Fruit fly (Drosophila melanogaster): Measurements from ENCODE around the gene Noc1.

The Noc1 gene

DNA sequence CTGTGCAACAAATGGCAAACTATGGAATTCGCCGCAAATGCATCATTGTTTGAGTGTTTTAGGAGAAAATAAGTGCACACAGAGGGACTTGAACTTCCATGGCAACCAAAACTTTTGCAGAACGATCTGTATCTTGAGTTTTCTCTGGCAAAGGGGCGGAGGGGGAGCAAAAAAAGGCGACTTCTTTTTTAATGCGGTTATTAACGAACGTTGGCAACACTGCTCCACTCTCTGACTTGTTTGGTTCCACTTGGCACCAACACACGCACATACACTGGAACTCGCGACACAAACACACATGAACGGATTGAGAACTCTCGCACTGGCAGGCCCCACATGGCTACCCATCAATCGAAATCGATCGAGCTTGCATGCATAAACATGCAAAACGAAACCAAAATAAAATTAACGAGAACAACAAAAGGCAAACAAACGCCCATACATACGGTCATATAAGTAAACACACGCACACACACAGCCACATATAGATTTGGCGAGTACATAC lies 44.9 kb downstream of the Noc1 start (continued):
- peak in 1 of 2 experiments; percentile 5 for TF ChIP-seq Trl (optimal IDR thresholded peaks at IDR 0.05)
- peak; percentile 10 for TF ChIP-seq Trl (GFP tag; optimal IDR thresholded peaks at IDR 0.05)

DNA sequence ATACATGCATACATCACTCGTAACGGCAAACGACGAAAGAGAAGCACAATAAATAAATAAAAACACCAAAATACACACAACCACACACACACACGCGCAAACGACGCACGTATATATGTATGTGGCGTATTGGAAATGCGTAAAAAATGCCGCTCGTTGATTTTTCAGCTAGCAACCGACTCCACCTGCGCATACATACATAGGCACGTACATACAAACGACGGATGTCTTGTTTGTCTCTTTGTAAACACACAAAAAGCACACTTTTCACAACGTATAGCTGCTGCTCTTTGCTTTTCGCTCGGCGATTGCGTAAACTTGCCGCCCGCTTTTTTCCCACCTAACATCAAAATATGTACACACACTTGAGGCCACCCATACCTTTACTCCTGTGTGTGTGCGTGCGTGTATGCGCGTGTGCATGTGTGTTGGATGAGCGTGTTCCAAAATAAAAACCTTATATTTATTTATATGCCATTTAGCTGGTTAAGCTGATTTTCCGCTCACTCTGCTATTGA lies 45.4 kb downstream of the Noc1 start:
- TF ChIP-seq nmo (GFP tag; optimal IDR thresholded peaks at IDR 0.05) (peak; percentile 14), CG10654 (GFP tag; optimal IDR thresholded peaks at IDR 0.05) (no peak), MTF-1 (GFP tag; optimal IDR thresholded peaks at IDR 0.05; ENCODE audit: borderline replicate concordance) (peak; percentile 46), CG17912 (GFP tag; optimal IDR thresholded peaks at IDR 0.05) (peak; percentile 5), CG4730 (GFP tag; IDR thresholded peaks at IDR 0.05) (no peak), ERR (GFP tag; optimal IDR thresholded peaks at IDR 0.05) (no peak), Stat92E (GFP tag; optimal IDR thresholded peaks at IDR 0.05) (peak in 1 of 3 experiments; percentile 90), Blimp-1 (GFP tag; optimal IDR thresholded peaks at IDR 0.05) (no peak), usp (GFP tag; optimal IDR thresholded peaks at IDR 0.05) (no peak), ewg (GFP tag; optimal IDR thresholded peaks at IDR 0.05) (peak; percentile 64), Dip2 (GFP tag; IDR thresholded peaks at IDR 0.05) (no peak), CG7556 (GFP tag; optimal IDR thresholded peaks at IDR 0.05) (no peak), TFAM (GFP tag; optimal IDR thresholded peaks at IDR 0.05) (no peak), h (optimal IDR thresholded peaks at IDR 0.05) (no peak), dan (GFP tag; IDR thresholded peaks at IDR 0.05) (no peak), CG11456 (GFP tag; IDR thresholded peaks at IDR 0.05) (no peak), CoRest (tag; optimal IDR thresholded peaks at IDR 0.05) (no peak), CG4360 (GFP tag; IDR thresholded peaks at IDR 0.05) (peak; percentile 5; the same call in 1 of the 2 replicates), wor (GFP tag; IDR thresholded peaks at IDR 0.05) (no peak), CG3065 (GFP tag; optimal IDR thresholded peaks at IDR 0.05) (no peak), CG1647 (GFP tag; optimal IDR thresholded peaks at IDR 0.05) (no peak), CG10147 (GFP tag; optimal IDR thresholded peaks at IDR 0.05) (peak; percentile 56), CG7372 (GFP tag; IDR thresholded peaks at IDR 0.05) (no peak), CG6683 (GFP tag; optimal IDR thresholded peaks at IDR 0.05) (peak; percentile 64), CG17568 (GFP tag; optimal IDR thresholded peaks at IDR 0.05) (peak; percentile 22), CG3838 (GFP tag; optimal IDR thresholded peaks at IDR 0.05) (no peak), CG15479 (GFP tag; optimal IDR thresholded peaks at IDR 0.05) (peak; percentile 77), CG5180 (GFP tag; optimal IDR thresholded peaks at IDR 0.05) (peak; percentile 31), sug (tag; optimal IDR thresholded peaks at IDR 0.05) (peak; percentile 79), Awh (GFP tag; IDR thresholded peaks at IDR 0.05) (no peak; the same call in 1 of the 2 replicates), CG15269 (tag; optimal IDR thresholded peaks at IDR 0.05) (no peak), nau (GFP tag; optimal IDR thresholded peaks at IDR 0.05) (peak; percentile 36), chm (GFP tag; IDR thresholded peaks at IDR 0.05) (0 out of 2 replicates have a peak, but pooled peaks have one; percentile 11), inv (GFP tag; IDR thresholded peaks at IDR 0.05; ENCODE audit: partially characterized antibody) (no peak), CG9727 (GFP tag; optimal IDR thresholded peaks at IDR 0.05) (peak; percentile 12), Hr3 (GFP tag; optimal IDR thresholded peaks at IDR 0.05) (no peak), row (GFP tag; IDR thresholded peaks at IDR 0.05) (no peak; the same call in 2 of the 3 replicates), CG12299 (tag; optimal IDR thresholded peaks at IDR 0.05) (peak; percentile 66), pb (GFP tag; optimal IDR thresholded peaks at IDR 0.05) (no peak), wdn (GFP tag; IDR thresholded peaks at IDR 0.05) (no peak), Dbx (GFP tag; IDR thresholded peaks at IDR 0.05) (0 out of 3 replicates have a peak, but pooled peaks have one; percentile 17), CG17802 (tag; optimal IDR thresholded peaks at IDR 0.05) (no peak), CG13287 (GFP tag; IDR thresholded peaks at IDR 0.05; ENCODE audit: partially characterized antibody) (no peak), tio (GFP tag; optimal IDR thresholded peaks at IDR 0.05) (no peak), CG9797 (GFP tag; optimal IDR thresholded peaks at IDR 0.05) (no peak), CG34224 (GFP tag; IDR thresholded peaks at IDR 0.05; ENCODE audit: partially characterized antibody) (no peak)
